Fruit fly (Drosophila melanogaster): ENCODE results near the gene CG14259.

DNA sequence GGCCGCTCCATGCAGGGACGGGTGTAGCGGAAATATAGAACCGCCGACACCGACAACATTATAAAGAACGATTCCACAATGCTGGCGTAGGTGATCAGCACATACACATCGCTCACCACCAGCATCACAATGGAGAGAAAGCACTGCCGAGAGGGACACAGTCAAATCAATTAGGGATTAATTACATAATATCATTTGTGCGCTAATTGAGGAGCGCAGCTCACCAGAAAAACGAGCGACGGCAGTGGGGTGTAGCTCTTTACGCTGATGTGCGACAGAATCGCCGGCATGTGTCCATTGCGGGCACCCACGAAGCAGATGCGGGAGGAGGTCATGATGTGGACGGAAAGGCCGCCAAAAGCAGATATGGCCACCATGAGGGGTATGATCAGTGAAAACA is 15.1 kb downstream of the CG14259 start:
- TF ChIP-seq CG8478 (optimal IDR thresholded peaks at IDR 0.05): no peak
- no peak for TF ChIP-seq CTCF (optimal IDR thresholded peaks at IDR 0.05)
